Fruit fly (Drosophila melanogaster) whole organism, adult: ENCODE measurements around the gene CG32428.
"Not testable (repeated sequence)": the region's sequence is repeated elsewhere in the genome, so short reads cannot be mapped to it uniquely, and the experiment has no call there.

Source experiments
- CG12768 ChIP-seq: fragments of 200-800 bp; sonication (Bioruptor generic); optimal IDR thresholded peaks from 2 replicates; lab custom pipeline; 2017; ENCODE audit warnings: missing biosample characterization, missing genetic modification characterization, mild to moderate bottlenecking, moderate library complexity, missing genetic modification reagents
- CG5204 ChIP-seq: fragments of 200-800 bp; sonication (Bioruptor generic); optimal IDR thresholded peaks from 2 replicates; lab custom pipeline; 2016; ENCODE audit warnings: missing biosample characterization, missing genetic modification characterization
- Clk ChIP-seq: fragments of 200-800 bp; sonication (Bioruptor generic); optimal IDR thresholded peaks from 2 replicates; lab custom pipeline; 2017; ENCODE audit warnings: missing biosample characterization, missing genetic modification characterization
- cic ChIP-seq: fragments of 200-800 bp; sonication (Bioruptor generic); optimal IDR thresholded peaks from 2 replicates; lab custom pipeline; 2017; ENCODE audit warnings: missing biosample characterization, mild to moderate bottlenecking, missing genetic modification characterization, moderate library complexity
- cnc ChIP-seq, 2 experiments: fragments of >200 bp; optimal IDR thresholded peaks; 2 replicates each; lab custom pipeline; 2017
- kay ChIP-seq: fragments of 200-800 bp; sonication (Bioruptor generic); peaks from one replicate; lab custom pipeline; 2016; ENCODE audit warnings: missing biosample characterization, missing genetic modification characterization, borderline replicate concordance
- ovo ChIP-seq: fragments of 200-800 bp; sonication (Bioruptor generic); optimal IDR thresholded peaks from 2 replicates; lab custom pipeline; 2016; ENCODE audit warnings: missing biosample characterization, missing genetic modification characterization

- not testable (repeated sequence) for TF ChIP-seq CG5204 (GFP tag; lab: Kevin White, UChicago); ovo; cic (GFP tag; lab: Kevin White, UChicago); kay; CG12768 (GFP tag; lab: Kevin White, UChicago); cnc (optimal IDR thresholded peaks at IDR 0.05; lab: Kevin White, UChicago); Clk (GFP tag; lab: Kevin White, UChicago)
These were observed 26.0 kb upstream of the CG32428 start, which contains the start of gene CG18281 for dm6 chr3L:20499536-20499935.
